Worm (Caenorhabditis elegans): ENCODE data around the gene F25E5.1.

ce11 chrV:7420162-7420561 lies 45.5 kb upstream of the F25E5.1 start, which contains the start of gene srxa-4:
- TF ChIP-seq elt-3 (tag; optimal IDR thresholded peaks at IDR 0.05) (no peak), elt-2 (tag; optimal IDR thresholded peaks at IDR 0.05) (no peak), pha-4 (tag; optimal IDR thresholded peaks at IDR 0.05) (no peak), fkh-10 (GFP tag; optimal IDR thresholded peaks at IDR 0.05) (no peak), nhr-43 (tag; optimal IDR thresholded peaks at IDR 0.05; ENCODE audit: poor library complexity, severe bottlenecking) (no peak), elt-1 (tag; optimal IDR thresholded peaks at IDR 0.05) (no peak), ama-1 (optimal IDR thresholded peaks at IDR 0.05) (no peak), nhr-11 (tag; optimal IDR thresholded peaks at IDR 0.05) (no peak), tbx-2 (tag; optimal IDR thresholded peaks at IDR 0.05) (no peak), lin-39 (tag; optimal IDR thresholded peaks at IDR 0.05) (no peak), nhr-12 (tag; optimal IDR thresholded peaks at IDR 0.05) (no peak), fos-1 (tag; optimal IDR thresholded peaks at IDR 0.05) (no peak), snpc-4 (tag; optimal IDR thresholded peaks at IDR 0.05) (no peak)

All from whole organism, L3 larva.